Fruit fly (Drosophila melanogaster) whole organism, embryonic: ENCODE measurements around the gene Txl.

Experiments
- Atf3 ChIP-seq: fragments of 200-800 bp; sonication (Bioruptor generic); optimal IDR thresholded peaks from 3 replicates; lab custom pipeline; 2016; ENCODE audit warnings: missing biosample characterization, missing genetic modification characterization
- B-H1 ChIP-seq: fragments of 200-800 bp; sonication (Bioruptor generic); IDR thresholded peaks from 3 replicates; pipeline ENCODE4 v1.3.6; 2022; ENCODE audit warnings: missing biosample characterization, missing genetic modification characterization
- CG11560 ChIP-seq: fragments of 200-800 bp; sonication (Bioruptor generic); IDR thresholded peaks from 3 replicates; pipeline ENCODE4 v1.3.6; 2022; ENCODE audit warnings: missing biosample characterization, missing genetic modification characterization
- CG12942 ChIP-seq: fragments of 200-800 bp; sonication (Bioruptor generic); optimal IDR thresholded peaks from 3 replicates; lab custom pipeline; 2016; ENCODE audit warnings: missing biosample characterization, missing genetic modification characterization
- CG15479 ChIP-seq: fragments of 200-800 bp; sonication (Bioruptor generic); optimal IDR thresholded peaks from 3 replicates; lab custom pipeline; 2019; ENCODE audit warnings: missing biosample characterization, mild to moderate bottlenecking, missing genetic modification characterization, moderate library complexity
- CG15601 ChIP-seq: fragments of 200-800 bp; sonication (Bioruptor generic); optimal IDR thresholded peaks from 3 replicates; lab custom pipeline; 2019; ENCODE audit warnings: missing biosample characterization, mild to moderate bottlenecking, missing genetic modification characterization, moderate library complexity
- CG17328 ChIP-seq: fragments of 200-800 bp; sonication (Bioruptor generic); IDR thresholded peaks from 2 replicates; pipeline ENCODE4 v1.3.6; 2022; ENCODE audit warnings: missing biosample characterization, missing genetic modification characterization
- CG1792 ChIP-seq: fragments of 200-800 bp; sonication (Bioruptor generic); optimal IDR thresholded peaks from 2 replicates; lab custom pipeline; 2016; ENCODE audit warnings: missing biosample characterization, missing genetic modification characterization
- CG18476 ChIP-seq: fragments of 200-800 bp; sonication (Bioruptor generic); optimal IDR thresholded peaks from 2 replicates; lab custom pipeline; 2016; ENCODE audit warnings: missing biosample characterization, mild to moderate bottlenecking, missing genetic modification characterization
- CG32532 ChIP-seq: fragments of 200-800 bp; sonication (Bioruptor generic); IDR thresholded peaks from 2 replicates; pipeline ENCODE4 v1.3.6; 2022; ENCODE audit warnings: missing biosample characterization, missing genetic modification characterization
- CG3847 ChIP-seq: fragments of 200-800 bp; sonication (Bioruptor generic); IDR thresholded peaks from 2 replicates; pipeline ENCODE4 v1.3.6; 2022; ENCODE audit warnings: missing biosample characterization, missing genetic modification characterization
- CG42726 ChIP-seq: fragments of 200-800 bp; sonication (Bioruptor generic); IDR thresholded peaks from 2 replicates; pipeline ENCODE4 v1.3.6; 2022; ENCODE audit warnings: missing biosample characterization, missing genetic modification characterization; ENCODE audit not compliant: partially characterized antibody
- CG5245 ChIP-seq: fragments of 200-800 bp; sonication (Bioruptor generic); optimal IDR thresholded peaks from 3 replicates; lab custom pipeline; 2016; ENCODE audit warnings: missing biosample characterization, missing genetic modification characterization
- CG5953 ChIP-seq: fragments of 200-800 bp; sonication (Bioruptor generic); IDR thresholded peaks from 2 replicates; pipeline ENCODE4 v1.3.6; 2022; ENCODE audit warnings: missing biosample characterization, missing genetic modification characterization
- CG7786 ChIP-seq: fragments of 200-800 bp; sonication (Bioruptor generic); optimal IDR thresholded peaks from 2 replicates; lab custom pipeline; 2016; ENCODE audit warnings: missing biosample characterization, missing genetic modification characterization
- CG8359 ChIP-seq: fragments of 200-800 bp; sonication (Bioruptor generic); optimal IDR thresholded peaks from 2 replicates; lab custom pipeline; 2017; ENCODE audit warnings: missing biosample characterization, mild to moderate bottlenecking, missing genetic modification characterization, borderline replicate concordance
- CG8924 ChIP-seq: fragments of 200-800 bp; optimal IDR thresholded peaks from 3 replicates; lab custom pipeline; 2019; ENCODE audit warnings: missing biosample characterization, mild to moderate bottlenecking, missing genetic modification characterization, moderate library complexity
- CG9876 ChIP-seq: fragments of 200-800 bp; sonication (Bioruptor generic); optimal IDR thresholded peaks from 2 replicates; lab custom pipeline; 2016; ENCODE audit warnings: missing biosample characterization, missing genetic modification characterization
- CTCF ChIP-seq: fragments of 200-800 bp; sonication (Bioruptor generic); optimal IDR thresholded peaks from 2 replicates; lab custom pipeline; 2017; ENCODE audit warnings: missing biosample characterization, mild to moderate bottlenecking, missing genetic modification characterization, moderate library complexity
- Chrac-16 ChIP-seq: fragments of 200-800 bp; sonication (Bioruptor generic); optimal IDR thresholded peaks from 3 replicates; lab custom pipeline; 2016; ENCODE audit warnings: missing biosample characterization, missing genetic modification characterization
- D19A ChIP-seq: fragments of 200-800 bp; optimal IDR thresholded peaks from 3 replicates; lab custom pipeline; 2019; ENCODE audit warnings: missing biosample characterization, mild to moderate bottlenecking, missing genetic modification characterization, moderate library complexity
- Drgx ChIP-seq: fragments of 200-800 bp; sonication (Bioruptor generic); IDR thresholded peaks from 2 replicates; pipeline ENCODE4 v1.3.6; 2022; ENCODE audit warnings: missing biosample characterization, missing genetic modification characterization
- E2f1 ChIP-seq: fragments of 200-800 bp; sonication (Bioruptor generic); IDR thresholded peaks from 2 replicates; pipeline ENCODE4 v1.3.6; 2022; ENCODE audit warnings: missing biosample characterization, missing genetic modification characterization
- Fer2 ChIP-seq: fragments of 200-800 bp; sonication (Bioruptor generic); optimal IDR thresholded peaks from 2 replicates; lab custom pipeline; 2018; ENCODE audit warnings: missing biosample characterization, mild to moderate bottlenecking, missing genetic modification characterization, moderate library complexity
- Fer3 ChIP-seq: fragments of 200-800 bp; sonication (Bioruptor generic); optimal IDR thresholded peaks from 2 replicates; lab custom pipeline; 2018; ENCODE audit warnings: missing biosample characterization, mild to moderate bottlenecking, missing genetic modification characterization, moderate library complexity
- H2.0 ChIP-seq: fragments of 200-800 bp; sonication (Bioruptor generic); IDR thresholded peaks from 2 replicates; pipeline ENCODE4 v1.3.6; 2022; ENCODE audit warnings: missing biosample characterization, missing genetic modification characterization
- HLH4C ChIP-seq: fragments of 200-800 bp; sonication (Bioruptor generic); IDR thresholded peaks from 3 replicates; pipeline ENCODE4 v1.3.6; 2022; ENCODE audit warnings: missing biosample characterization, missing genetic modification characterization; ENCODE audit not compliant: partially characterized antibody
- Hey ChIP-seq: fragments of 200-800 bp; sonication (Bioruptor generic); optimal IDR thresholded peaks from 3 replicates; lab custom pipeline; 2018; ENCODE audit warnings: missing biosample characterization, mild to moderate bottlenecking, missing genetic modification characterization
- Lhr ChIP-seq: fragments of 200-800 bp; sonication (Bioruptor generic); optimal IDR thresholded peaks from 3 replicates; lab custom pipeline; 2017; ENCODE audit warnings: mild to moderate bottlenecking, missing biosample characterization, missing genetic modification reagents, missing genetic modification characterization
- Lpt ChIP-seq: fragments of >200 bp; optimal IDR thresholded peaks from 2 replicates; lab custom pipeline; 2018; ENCODE audit warnings: missing biosample characterization, missing genetic modification characterization
- MBD-R2 ChIP-seq: fragments of 200-800 bp; sonication (Bioruptor generic); IDR thresholded peaks from 2 replicates; pipeline ENCODE4 v1.3.6; 2022; ENCODE audit warnings: missing biosample characterization, missing genetic modification characterization
- Myb ChIP-seq: fragments of 200-800 bp; sonication (Bioruptor generic); optimal IDR thresholded peaks from 2 replicates; lab custom pipeline; 2016; ENCODE audit warnings: missing biosample characterization, missing genetic modification characterization
- PHDP ChIP-seq: fragments of 200-800 bp; sonication (Bioruptor generic); optimal IDR thresholded peaks from 3 replicates; lab custom pipeline; 2018; ENCODE audit warnings: missing biosample characterization, mild to moderate bottlenecking, missing genetic modification characterization, moderate library complexity
- Pdp1 ChIP-seq, 2 experiments: fragments of 200-800 bp; sonication (Bioruptor generic); optimal IDR thresholded peaks; 3 replicates each; lab custom pipeline; 2016; ENCODE audit warnings: missing biosample characterization in 2 of 2, missing genetic modification characterization in 2 of 2, mild to moderate bottlenecking in 1 of 2, moderate library complexity in 1 of 2
- Ravus ChIP-seq: fragments of 200-800 bp; sonication (Bioruptor generic); IDR thresholded peaks from 2 replicates; pipeline ENCODE4 v1.3.6; 2022; ENCODE audit warnings: missing biosample characterization, missing genetic modification characterization
- amos ChIP-seq: fragments of 200-800 bp; sonication (Bioruptor generic); IDR thresholded peaks from 2 replicates; pipeline ENCODE4 v1.3.6; 2022; ENCODE audit warnings: missing biosample characterization, missing genetic modification characterization; ENCODE audit not compliant: partially characterized antibody
- bbx ChIP-seq: fragments of 200-800 bp; sonication (Bioruptor generic); IDR thresholded peaks from 2 replicates; pipeline ENCODE4 v1.3.6; 2022; ENCODE audit warnings: missing biosample characterization, missing genetic modification characterization; ENCODE audit not compliant: partially characterized antibody
- bsh ChIP-seq, 2 experiments: fragments of 200-800 bp; sonication (Bioruptor generic); optimal IDR thresholded peaks; 2 replicates each; lab custom pipeline; 2017 to 2018; ENCODE audit warnings: mild to moderate bottlenecking in 2 of 2, missing biosample characterization in 2 of 2, missing genetic modification characterization in 2 of 2, moderate library complexity in 1 of 2
- chinmo ChIP-seq: fragments of 200-800 bp; sonication (Bioruptor generic); IDR thresholded peaks from 4 replicates; pipeline ENCODE4 v1.3.6; 2022; ENCODE audit warnings: missing biosample characterization, missing genetic modification characterization; ENCODE audit not compliant: partially characterized antibody
- crp ChIP-seq, 2 experiments: fragments of 200-800 bp; sonication (Bioruptor generic); optimal IDR thresholded peaks; 2 replicates in 1 of 2; 3 replicates in 1 of 2; lab custom pipeline; 2017; ENCODE audit warnings: missing biosample characterization in 2 of 2, missing genetic modification characterization in 2 of 2, mild to moderate bottlenecking in 1 of 2, moderate library complexity in 1 of 2
- grau ChIP-seq: fragments of 200-800 bp; optimal IDR thresholded peaks from 3 replicates; lab custom pipeline; 2019; ENCODE audit warnings: missing biosample characterization, mild to moderate bottlenecking, missing genetic modification characterization, moderate library complexity
- insv ChIP-seq, 2 experiments: fragments of 200-800 bp; sonication (Bioruptor generic); optimal IDR thresholded peaks; 3 replicates each; lab custom pipeline; 2016 to 2018; ENCODE audit warnings: missing biosample characterization in 2 of 2, missing genetic modification characterization in 2 of 2
- nmo ChIP-seq: fragments of 200-800 bp; sonication (Bioruptor generic); optimal IDR thresholded peaks from 2 replicates; lab custom pipeline; 2018; ENCODE audit warnings: missing biosample characterization, mild to moderate bottlenecking, missing genetic modification characterization, moderate library complexity
- pan ChIP-seq, 4 experiments: fragments of >200 bp in 3 of 4; fragments of 200-800 bp in 1 of 4; sonication (Bioruptor generic) in 1 of 4; optimal IDR thresholded peaks in 3 of 4; IDR thresholded peaks in 1 of 4; 2 replicates each; pipeline versions ENCODE4 v1.3.6 to Lab custom; 2017 to 2022; ENCODE audit warnings: missing biosample characterization in 2 of 4, missing genetic modification characterization in 2 of 4, mixed read lengths in 1 of 4
- pzg ChIP-seq: fragments of 200-800 bp; sonication (Bioruptor generic); optimal IDR thresholded peaks from 3 replicates; lab custom pipeline; 2018; ENCODE audit warnings: missing biosample characterization, mild to moderate bottlenecking, missing genetic modification characterization, moderate library complexity
- ro ChIP-seq: fragments of 200-800 bp; sonication (Bioruptor generic); IDR thresholded peaks from 2 replicates; pipeline ENCODE4 v1.3.6; 2022; ENCODE audit warnings: missing biosample characterization, missing genetic modification characterization
- schlank ChIP-seq: fragments of 200-800 bp; sonication (Bioruptor generic); optimal IDR thresholded peaks from 2 replicates; lab custom pipeline; 2018; ENCODE audit warnings: missing biosample characterization, mild to moderate bottlenecking, missing genetic modification characterization
- trem ChIP-seq: fragments of 200-800 bp; optimal IDR thresholded peaks from 3 replicates; lab custom pipeline; 2019; ENCODE audit warnings: missing biosample characterization, mild to moderate bottlenecking, missing genetic modification characterization, moderate library complexity
- wdn ChIP-seq: fragments of 200-800 bp; sonication (Bioruptor generic); IDR thresholded peaks from 2 replicates; pipeline ENCODE4 v1.3.6; 2022; ENCODE audit warnings: missing biosample characterization, missing genetic modification characterization

Gene Txl

DNA sequence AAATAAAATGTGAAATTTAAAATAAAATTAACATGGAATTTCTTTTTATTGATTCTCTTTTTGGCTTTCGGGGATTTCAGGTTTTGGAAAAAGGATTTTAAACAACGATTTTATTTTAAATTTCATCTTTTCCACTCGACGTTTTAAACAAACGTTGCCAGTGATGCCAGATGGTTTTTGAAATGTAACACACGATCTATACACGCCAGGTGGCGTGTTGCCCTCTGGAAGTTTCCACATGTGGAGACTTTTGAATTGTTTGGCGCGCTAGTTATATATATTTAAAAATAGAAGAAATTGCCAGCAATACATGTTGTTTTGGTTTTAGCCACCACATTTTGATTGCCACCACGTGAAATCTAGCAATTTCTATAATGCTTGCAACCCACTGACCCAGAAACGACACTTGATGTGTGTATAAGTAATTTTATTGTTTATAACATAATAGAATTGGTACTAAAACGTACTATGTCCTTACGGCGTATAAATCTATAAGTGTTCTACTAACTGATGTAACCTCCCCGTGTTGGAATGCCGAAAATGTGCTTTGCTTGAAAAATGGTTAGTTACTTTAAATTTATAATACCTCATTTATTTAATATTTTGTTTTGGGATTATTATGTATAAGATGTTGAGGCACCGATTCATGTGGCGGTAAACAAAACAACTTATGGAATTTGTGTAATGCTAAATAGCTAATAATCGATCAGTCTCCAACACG, 15.9 kb upstream of the Txl start (continued):
- TF ChIP-seq CG1792 (GFP tag; lab: Kevin White, UChicago) (no peak), H2.0 (GFP tag; lab: Robert Waterston, UW) (no peak), CG11560 (no peak), HLH4C (GFP tag; lab: Robert Waterston, UW) (no peak), grau (tag; lab: Kevin White, UChicago) (peak; percentile 30), CG15601 (tag; lab: Kevin White, UChicago) (peak; percentile 17), Hey (tag; lab: Kevin White, UChicago) (no peak), CG32532 (peak; percentile 26; the same call in 1 of the 2 replicates), D19A (tag; lab: Kevin White, UChicago) (no peak), crp (GFP tag; optimal IDR thresholded peaks at IDR 0.05; lab: Kevin White, UChicago) (peak in 1 of 2 experiments; percentile 16), Fer2 (tag; lab: Kevin White, UChicago) (no peak), Fer3 (tag; lab: Kevin White, UChicago) (peak; percentile 1), CG18476 (no peak), Atf3 (GFP tag; lab: Kevin White, UChicago) (no peak), Lhr (peak; percentile 85), CG7786 (GFP tag; lab: Kevin White, UChicago) (no peak), PHDP (tag; lab: Kevin White, UChicago) (no peak), CG3847 (GFP tag; lab: Robert Waterston, UW) (peak; percentile 65), insv (GFP tag; optimal IDR thresholded peaks at IDR 0.05; lab: Kevin White, UChicago) (peak in 1 of 2 experiments; percentile 27), E2f1 (GFP tag; lab: Robert Waterston, UW) (no peak), bbx (GFP tag; lab: Robert Waterston, UW) (peak; percentile 59; the same call in 1 of the 2 replicates), CG12942 (no peak), nmo (peak; percentile 23), ro (GFP tag; lab: Robert Waterston, UW) (no peak), wdn (GFP tag; lab: Robert Waterston, UW) (no peak), CG9876 (GFP tag; lab: Kevin White, UChicago) (no peak), Drgx (GFP tag; lab: Robert Waterston, UW) (no peak), Ravus (no peak), MBD-R2 (GFP tag; lab: Robert Waterston, UW) (no peak), chinmo (peak; percentile 66; the same call in 1 of the 4 replicates), pzg (peak; percentile 58), B-H1 (no peak), amos (GFP tag; lab: Robert Waterston, UW) (peak; percentile 59), trem (tag; lab: Kevin White, UChicago) (peak; percentile 74), CTCF (GFP tag; lab: Kevin White, UChicago) (peak; percentile 97), Myb (peak; percentile 96), CG8924 (no peak), CG17328 (GFP tag; lab: Robert Waterston, UW) (no peak), CG42726 (GFP tag; lab: Robert Waterston, UW) (peak; percentile 64), CG8359 (no peak), schlank (tag; lab: Kevin White, UChicago) (no peak), CG5245 (GFP tag; lab: Kevin White, UChicago) (no peak), Lpt (GFP tag; lab: Kevin White, UChicago) (no peak), CG5953 (GFP tag; lab: Robert Waterston, UW) (no peak), CG15479 (GFP tag; lab: Kevin White, UChicago) (no peak), pan (optimal IDR thresholded peaks at IDR 0.05; lab: Kevin White, UChicago) (no peak), pan (GFP tag; optimal IDR thresholded peaks at IDR 0.05 in 1 of 2, IDR thresholded peaks at IDR 0.05 in 1 of 2) (no peak), bsh (GFP tag; optimal IDR thresholded peaks at IDR 0.05; lab: Kevin White, UChicago) (no peak), Pdp1 (GFP tag; optimal IDR thresholded peaks at IDR 0.05; lab: Kevin White, UChicago) (no peak), Chrac-16 (GFP tag; lab: Kevin White, UChicago) (peak; percentile 13)
